Fruit fly (Drosophila melanogaster): ENCODE data around the gene CG11168.
A peak's percentile ranks its signal among the peaks of the same experiment; 100 is the strongest.

Gene CG11168

DNA sequence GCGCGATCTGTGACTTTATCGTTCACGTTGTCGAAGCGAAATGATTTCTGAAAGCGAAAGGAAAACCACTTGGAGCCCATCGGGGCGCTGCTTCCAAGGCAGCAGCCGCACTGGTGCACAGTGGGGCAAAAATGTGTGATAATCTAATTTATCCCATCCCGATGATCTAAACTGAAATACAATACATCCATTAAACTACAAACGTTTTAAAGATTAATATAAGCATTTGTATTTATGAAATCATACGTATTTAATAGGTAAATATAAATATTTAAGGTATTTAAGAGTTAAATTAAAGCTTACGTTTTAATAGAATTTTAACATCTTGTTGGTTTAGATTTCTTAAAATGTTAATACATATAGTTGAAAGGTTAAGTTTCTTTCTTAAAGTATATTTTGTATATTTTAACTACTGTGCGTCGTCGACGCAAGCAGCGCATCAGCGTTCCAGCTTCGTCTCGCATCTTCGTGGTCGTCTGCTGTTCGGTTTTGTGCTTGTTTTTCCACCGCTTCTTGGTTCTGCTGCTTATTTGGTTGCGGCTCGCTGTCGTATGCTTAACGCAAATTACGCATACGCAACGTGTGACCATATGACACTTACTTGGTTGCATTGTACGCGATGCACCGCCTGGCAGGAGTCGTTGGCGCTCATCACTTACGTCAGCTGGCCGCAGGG is 11.8 kb upstream of the CG11168 start, which contains the start of gene CG13643:
CG13643 (minus strand) TSS at position 46 of the 676 bp plus-strand sequence.
- no peak for TF ChIP-seq noc (tag; optimal IDR thresholded peaks at IDR 0.05)

- no peak for TF ChIP-seq noc (tag; optimal IDR thresholded peaks at IDR 0.05)
Observed at dm6 chr3R:24906648-24907047, 11.3 kb upstream of the CG11168 start.

DNA sequence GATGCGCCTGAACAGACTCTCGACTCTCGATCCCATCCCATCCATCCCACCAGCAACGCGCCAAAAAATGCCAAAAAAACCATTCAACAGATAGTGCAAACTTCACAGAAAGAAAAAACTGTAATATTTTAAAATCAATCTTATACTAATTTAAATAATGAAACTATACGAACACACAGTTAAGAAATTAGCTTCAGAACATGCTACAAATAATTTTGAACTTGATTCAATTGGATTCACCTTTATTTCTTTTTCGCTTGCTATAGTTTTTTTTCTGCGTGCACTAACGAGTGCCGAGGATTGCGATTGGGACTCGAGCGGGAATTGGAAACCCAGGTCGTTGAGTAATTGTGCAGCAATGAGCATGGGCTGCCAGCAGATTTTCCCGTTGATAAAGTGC is 9.9 kb upstream of the CG11168 start:
- TF ChIP-seq noc (tag; optimal IDR thresholded peaks at IDR 0.05): no peak

- TF ChIP-seq noc (tag; optimal IDR thresholded peaks at IDR 0.05): no peak
Observed at dm6 chr3R:24910097-24910496, 7.8 kb upstream of the CG11168 start.

DNA sequence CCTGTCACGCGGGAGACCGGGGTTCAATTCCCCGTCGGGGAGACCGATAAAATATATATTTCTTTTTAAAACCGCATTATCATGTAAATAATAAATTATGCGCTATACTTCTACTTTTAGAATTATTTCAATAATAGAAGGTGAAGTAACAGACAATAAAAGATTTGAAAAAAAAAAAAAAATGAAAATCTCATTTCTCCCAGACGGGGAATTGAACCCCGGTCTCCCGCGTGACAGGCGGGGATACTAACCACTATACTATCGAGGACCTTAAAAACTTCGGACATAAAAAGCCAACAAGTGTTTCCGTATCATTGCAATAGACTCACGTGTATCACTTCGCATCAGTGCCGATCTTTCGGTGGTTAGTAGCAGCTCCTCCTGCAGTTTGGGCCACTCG is 3.0 kb upstream of the CG11168 start:
- no peak for TF ChIP-seq noc (tag; optimal IDR thresholded peaks at IDR 0.05)

dm6 chr3R:24922270-24922669 is 4.4 kb downstream of the CG11168 start, which contains the start of gene Mink:
Mink (plus strand) TSS chr3R:24922473.
- TF ChIP-seq noc (tag; optimal IDR thresholded peaks at IDR 0.05): no peak

DNA sequence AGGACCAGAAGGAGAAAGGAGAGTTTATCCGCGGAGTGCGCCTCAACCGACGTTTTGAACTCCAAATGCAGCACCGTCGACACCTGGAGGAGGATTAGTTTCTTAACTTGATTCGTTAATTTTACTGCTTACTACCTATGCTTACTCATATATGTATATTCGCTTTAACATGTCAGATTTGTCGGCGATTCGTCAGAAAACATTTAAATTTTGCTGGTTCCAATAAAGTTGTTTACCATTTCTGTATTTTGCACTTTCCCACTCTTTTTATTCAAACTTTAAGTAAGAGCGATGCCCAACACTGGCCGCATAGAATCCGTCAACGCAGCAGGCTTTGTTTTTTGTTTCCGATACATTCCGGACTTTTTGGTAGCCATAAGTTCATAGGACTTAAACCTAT is 7.0 kb downstream of the CG11168 start, which contains the start of gene Trf4-2:
Trf4-2 (plus strand) TSS at position 301 of the 400 bp plus-strand sequence.
- no peak for TF ChIP-seq noc (tag; optimal IDR thresholded peaks at IDR 0.05)

- no peak for TF ChIP-seq noc (tag; optimal IDR thresholded peaks at IDR 0.05)
Observed at dm6 chr3R:24926752-24927320, 8.9 kb downstream of the CG11168 start.

dm6 chr3R:24931856-24932255 is 13.9 kb downstream of the CG11168 start, which contains the start of gene CG11771:
CG11771 (plus strand) TSS chr3R:24932010.
- no peak for TF ChIP-seq noc (tag; optimal IDR thresholded peaks at IDR 0.05)

- TF ChIP-seq noc (tag; optimal IDR thresholded peaks at IDR 0.05): peak; percentile 14
Observed at dm6 chr3R:24934542-24934941, 16.6 kb downstream of the CG11168 start.

DNA sequence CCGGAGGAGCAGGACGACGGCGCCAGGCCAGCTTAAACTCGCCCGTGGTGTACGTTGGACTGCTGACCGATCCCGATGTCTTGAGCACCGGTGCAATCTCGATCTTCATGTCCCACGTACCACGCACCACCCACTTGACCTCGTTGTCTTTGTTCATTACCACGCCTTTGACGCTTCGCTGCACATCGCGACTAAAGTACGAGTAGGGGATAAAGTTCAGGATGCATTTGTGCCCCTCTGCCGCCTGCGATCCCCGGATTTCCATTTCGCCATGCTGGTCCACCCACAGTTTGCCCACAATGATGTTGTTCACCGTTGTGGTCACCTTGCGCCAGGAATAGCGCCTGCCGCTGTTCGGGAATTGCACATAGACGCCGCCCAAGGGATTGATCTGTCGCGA is 17.9 kb downstream of the CG11168 start:
- TF ChIP-seq noc (tag; optimal IDR thresholded peaks at IDR 0.05): no peak

dm6 chr3R:24938049-24938448 is 20.1 kb downstream of the CG11168 start, which contains the start of gene Osbp:
Osbp (minus strand) TSS chr3R:24938222.
- peak; percentile 2 for TF ChIP-seq noc (tag; optimal IDR thresholded peaks at IDR 0.05)

DNA sequence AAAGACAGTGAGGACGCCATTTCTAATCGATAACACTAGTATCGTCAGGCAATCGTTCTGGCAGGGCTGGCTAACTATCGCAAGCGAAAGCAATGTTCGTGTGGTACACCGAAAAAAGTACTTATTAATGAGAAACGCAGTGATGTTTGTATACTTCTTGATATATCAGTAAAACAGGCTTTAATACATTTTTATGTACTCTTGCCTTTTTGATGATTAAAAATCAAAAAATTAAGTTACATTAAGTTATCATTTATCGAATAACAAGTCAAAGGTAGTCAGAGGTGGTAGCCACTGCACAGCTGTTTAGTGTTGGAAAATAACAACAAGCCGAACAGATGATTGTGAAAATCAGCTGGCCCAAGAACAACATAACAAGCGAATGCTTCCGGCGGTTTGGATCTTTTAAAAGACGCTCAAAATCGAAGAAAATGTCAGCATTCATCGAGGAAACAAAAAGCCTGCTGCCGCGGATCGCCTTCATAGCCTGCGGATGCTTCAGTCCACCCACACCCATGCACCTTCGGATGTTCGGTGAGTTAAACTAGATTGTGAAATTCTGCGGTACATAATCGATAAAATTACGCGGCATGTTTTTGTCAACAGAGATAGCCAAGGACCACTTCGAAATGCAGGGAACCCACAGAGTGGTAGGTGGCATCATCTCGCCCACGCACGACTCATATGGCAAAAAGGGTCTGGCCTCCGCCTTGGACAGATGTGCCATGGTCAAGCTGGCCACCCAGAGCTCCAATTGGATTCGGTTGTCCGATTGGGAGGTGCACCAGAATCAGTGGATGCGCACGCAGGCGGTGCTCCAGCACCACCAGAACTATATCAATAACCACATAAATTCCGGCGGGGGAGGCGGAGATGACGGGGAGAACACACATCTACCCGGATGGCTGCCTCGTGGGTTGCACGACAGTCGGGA is 27.3 kb downstream of the CG11168 start, which contains the start of the genes ssh and Nmnat:
ssh (minus strand) TSS at position 37 of the 934 bp plus-strand sequence.
Nmnat (plus strand) TSS at position 318 of the 934 bp plus-strand sequence.
- peak; percentile 59 for TF ChIP-seq noc (tag; optimal IDR thresholded peaks at IDR 0.05)

DNA sequence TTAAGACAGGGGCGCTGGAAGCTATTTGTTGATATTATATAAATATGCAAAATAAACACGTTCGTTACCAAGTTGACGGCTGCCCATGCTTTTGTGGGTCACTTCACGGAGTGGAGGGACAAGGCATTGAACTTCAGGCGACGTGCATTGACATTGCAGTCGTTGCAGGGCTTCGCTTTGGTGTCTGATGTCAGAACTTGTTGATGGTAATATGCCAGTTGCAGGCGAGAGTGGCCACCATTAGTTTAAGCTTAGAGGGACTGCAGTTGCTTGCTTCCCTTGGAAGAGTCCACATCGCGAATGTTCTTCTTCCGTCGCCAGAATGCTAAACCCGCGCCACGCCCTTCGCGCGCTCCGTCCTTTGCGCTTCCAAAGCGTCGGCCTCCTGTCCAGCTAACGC is 29.4 kb downstream of the CG11168 start, which contains the start of gene mah:
mah (plus strand) TSS at position 301 of the 400 bp plus-strand sequence.
- TF ChIP-seq noc (tag; optimal IDR thresholded peaks at IDR 0.05): no peak

dm6 chr3R:24953152-24953551 is 35.2 kb downstream of the CG11168 start:
- TF ChIP-seq noc (tag; optimal IDR thresholded peaks at IDR 0.05): no peak

DNA sequence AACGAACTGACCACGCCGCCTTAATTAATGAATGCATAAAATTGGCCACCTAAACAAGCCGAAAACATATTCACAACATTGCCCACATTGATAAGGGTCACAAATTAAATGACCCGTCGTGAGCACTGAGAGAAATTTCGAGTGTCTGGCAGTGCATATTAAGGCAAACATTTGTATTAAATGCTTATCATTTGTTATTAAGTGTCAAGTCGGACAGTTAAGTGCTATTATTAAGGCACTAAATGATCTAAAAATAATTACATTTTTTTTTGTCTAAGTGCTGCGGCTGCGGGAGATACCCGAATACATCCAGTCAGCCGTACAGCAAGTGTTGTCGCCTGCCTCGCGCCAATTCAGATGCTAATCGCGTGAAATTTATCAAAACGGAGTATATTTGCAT is 44.6 kb downstream of the CG11168 start:
- peak; percentile 87 for TF ChIP-seq noc (tag; optimal IDR thresholded peaks at IDR 0.05)
